Worm (Caenorhabditis elegans): Measurements from ENCODE around the gene W06F12.3.

W06F12.3 gene

ce11 chrIII:13771145-13771544, 36.3 kb downstream of the W06F12.3 start, which contains the start of the genes cyk-4 and pdr-1 (continued):
- TF ChIP-seq ceh-90 (tag; optimal IDR thresholded peaks at IDR 0.05) (no peak), dsc-1 (tag; optimal IDR thresholded peaks at IDR 0.05) (no peak), tlp-1 (tag; optimal IDR thresholded peaks at IDR 0.05) (no peak), alr-1 (tag; optimal IDR thresholded peaks at IDR 0.05; ENCODE audit: borderline replicate concordance) (no peak), pag-3 (tag; optimal IDR thresholded peaks at IDR 0.05; ENCODE audit: borderline replicate concordance, insufficient read depth) (no peak), nhr-12 (tag; optimal IDR thresholded peaks at IDR 0.05) (no peak), fkh-10 (GFP tag; optimal IDR thresholded peaks at IDR 0.05) (no peak), ceh-88 (GFP tag; IDR thresholded peaks at IDR 0.05) (no peak), nhr-20 (tag; optimal IDR thresholded peaks at IDR 0.05) (peak; percentile 49), unc-30 (tag; optimal IDR thresholded peaks at IDR 0.05) (no peak), mep-1 (tag; optimal IDR thresholded peaks at IDR 0.05) (no peak), efl-1 (optimal IDR thresholded peaks at IDR 0.05) (peak; percentile 73 to 88), efl-1 (GFP tag; optimal IDR thresholded peaks at IDR 0.05 in 1 of 2) (peak; percentile 88 to 98), C34B4.2 (tag; optimal IDR thresholded peaks at IDR 0.05) (no peak), ets-5 (GFP tag; IDR thresholded peaks at IDR 0.05) (no peak), fkh-8 (tag; optimal IDR thresholded peaks at IDR 0.05) (peak; percentile 60), aly-2 (tag; optimal IDR thresholded peaks at IDR 0.05) (no peak), lin-15B (tag; optimal IDR thresholded peaks at IDR 0.05) (peak; percentile 83), zip-4 (GFP tag; optimal IDR thresholded peaks at IDR 0.05) (no peak), hpl-2 (GFP tag; optimal IDR thresholded peaks at IDR 0.05) (no peak), nhr-47 (tag; optimal IDR thresholded peaks at IDR 0.05) (no peak), egl-13 (tag; optimal IDR thresholded peaks at IDR 0.05) (no peak), hlh-4 (tag; optimal IDR thresholded peaks at IDR 0.05) (no peak), dpl-1 (GFP tag; optimal IDR thresholded peaks at IDR 0.05) (peak; percentile 79 to 88 (median 82)), lin-35 (GFP tag; optimal IDR thresholded peaks at IDR 0.05) (peak; percentile 87 to 94), aha-1 (tag; optimal IDR thresholded peaks at IDR 0.05) (no peak), sup-37 (GFP tag; optimal IDR thresholded peaks at IDR 0.05) (no peak), egl-27 (tag; optimal IDR thresholded peaks at IDR 0.05) (no peak), elt-3 (tag; optimal IDR thresholded peaks at IDR 0.05) (peak in 1 of 6 experiments; percentile 65), grh-1 (GFP tag; IDR thresholded peaks at IDR 0.05) (no peak), fkh-4 (tag; optimal IDR thresholded peaks at IDR 0.05; ENCODE audit: borderline replicate concordance) (no peak), swsn-7 (tag; optimal IDR thresholded peaks at IDR 0.05) (no peak), nhr-76 (tag; optimal IDR thresholded peaks at IDR 0.05) (no peak), pax-3 (tag; optimal IDR thresholded peaks at IDR 0.05) (no peak), nhr-84 (tag; optimal IDR thresholded peaks at IDR 0.05) (no peak), snu-23 (GFP tag; optimal IDR thresholded peaks at IDR 0.05) (peak; percentile 67), ztf-11 (tag; optimal IDR thresholded peaks at IDR 0.05) (no peak), lir-3 (tag; optimal IDR thresholded peaks at IDR 0.05; ENCODE audit: poor library complexity) (no peak), vab-15 (tag; optimal IDR thresholded peaks at IDR 0.05) (no peak), C16A3.4 (tag; optimal IDR thresholded peaks at IDR 0.05) (peak; percentile 75), ceh-82 (tag; optimal IDR thresholded peaks at IDR 0.05) (peak; percentile 41 to 85 (median 50)), mef-2 (tag; optimal IDR thresholded peaks at IDR 0.05) (no peak), hlh-17 (GFP tag; optimal IDR thresholded peaks at IDR 0.05; ENCODE audit: borderline replicate concordance) (no peak), lin-39 (tag; optimal IDR thresholded peaks at IDR 0.05) (no peak), mdl-1 (tag; optimal IDR thresholded peaks at IDR 0.05) (peak in 1 of 2 experiments; percentile 53), unc-62 (GFP tag; optimal IDR thresholded peaks at IDR 0.05) (no peak), nhr-11 (tag; optimal IDR thresholded peaks at IDR 0.05) (no peak), nhr-19 (GFP tag; conservative IDR thresholded peaks at IDR 0.05) (0 out of 2 replicates have a peak, but pooled peaks have one; percentile 37), ceh-8 (GFP tag; optimal IDR thresholded peaks at IDR 0.05) (no peak), rnt-1 (tag; optimal IDR thresholded peaks at IDR 0.05) (peak; percentile 68), ceh-63 (GFP tag; optimal IDR thresholded peaks at IDR 0.05) (no peak), tbx-2 (tag; optimal IDR thresholded peaks at IDR 0.05) (peak; percentile 54)
